Fruit fly (Drosophila melanogaster) S2 (cell line): ENCODE measurements around the gene CG13033.

Source experiments
- CG8478 ChIP-seq: fragments of >200 bp; optimal IDR thresholded peaks from 2 replicates; lab custom pipeline; 2018
- CTCF ChIP-seq, 2 experiments: fragments of >200 bp; optimal IDR thresholded peaks; 2 replicates each; lab custom pipeline; 2018

DNA sequence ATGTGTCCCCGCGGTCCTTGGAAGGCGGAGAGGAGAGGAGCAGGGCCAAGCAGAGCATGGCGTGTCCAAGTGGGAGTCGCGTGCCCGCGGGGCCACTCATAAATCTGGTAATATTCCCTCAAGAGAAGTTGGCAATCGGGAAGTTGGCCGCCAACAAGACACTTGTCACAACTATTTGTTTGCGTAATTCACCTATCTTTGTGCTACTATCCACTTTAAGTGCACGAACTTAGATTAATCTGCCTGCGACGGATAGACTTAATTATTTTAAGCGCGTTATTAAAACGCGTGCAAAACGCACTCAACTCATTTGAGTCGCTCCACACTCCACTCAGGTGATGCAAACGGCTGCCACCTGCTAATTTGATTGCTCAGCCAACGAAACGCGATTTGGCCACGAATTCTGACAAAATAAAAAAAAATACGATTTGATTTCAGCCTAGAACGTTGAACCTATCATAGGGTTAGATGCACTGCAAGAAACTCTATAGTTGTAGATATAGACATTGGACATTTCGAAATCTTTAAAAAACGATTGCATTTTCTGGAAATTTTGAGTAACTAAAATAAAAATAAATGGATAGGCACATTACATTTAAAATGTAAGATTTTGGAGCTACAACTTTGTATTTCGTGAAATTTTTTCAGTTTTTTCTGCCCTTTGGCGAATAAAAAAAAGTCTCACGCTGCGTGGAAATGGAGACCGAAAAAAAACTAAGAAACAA, 25.7 kb upstream of the CG13033 start:
- TF ChIP-seq CTCF (optimal IDR thresholded peaks at IDR 0.05; lab: Kevin White, UChicago) (no peak), CG8478 (lab: Kevin White, UChicago) (no peak)
